Worm (Caenorhabditis elegans): Measurements from ENCODE around the gene phf-34.
A peak's percentile ranks its signal among the peaks of the same experiment; 100 is the strongest.

Gene phf-34

ce11 chrX:9892323-9892722 lies 7.0 kb downstream of the phf-34 start, which contains the start of gene F21G4.1:
Gene F21G4.1, minus strand, starts transcription at chrX:9892328.
- TF ChIP-seq athp-1 (tag; optimal IDR thresholded peaks at IDR 0.05), result no peak
- peak; percentile 72 for TF ChIP-seq nhr-80 (tag; optimal IDR thresholded peaks at IDR 0.05)
- no peak for TF ChIP-seq C06A6.2 (GFP tag; conservative IDR thresholded peaks at IDR 0.05)
- TF ChIP-seq fkh-3 (tag; optimal IDR thresholded peaks at IDR 0.05), result no peak
- TF ChIP-seq bed-2 (GFP tag; IDR thresholded peaks at IDR 0.05), result no peak

ce11 chrX:9883837-9884324 lies 15.4 kb downstream of the phf-34 start, which contains the start of gene mrp-4:
Gene mrp-4, plus strand, starts transcription at chrX:9884274.
- TF ChIP-seq hsf-1 (GFP tag; IDR thresholded peaks at IDR 0.05) (peak; percentile 63), F22D6.2 (tag; optimal IDR thresholded peaks at IDR 0.05) (no peak), efl-1 (GFP tag; optimal IDR thresholded peaks at IDR 0.05) (peak; percentile 90), hmg-1.2 (GFP tag; IDR thresholded peaks at IDR 0.05) (peak; percentile 82), madf-6 (GFP tag; IDR thresholded peaks at IDR 0.05) (peak; percentile 77), B0261.1 (tag; optimal IDR thresholded peaks at IDR 0.05) (no peak), dpl-1 (GFP tag; optimal IDR thresholded peaks at IDR 0.05) (peak; percentile 36), madf-8 (GFP tag; conservative IDR thresholded peaks at IDR 0.05) (peak; percentile 41), madf-3 (GFP tag; IDR thresholded peaks at IDR 0.05) (0 out of 2 replicates have a peak, but pooled peaks have one; percentile 53), zfh-2 (GFP tag; conservative IDR thresholded peaks at IDR 0.05) (no peak), Y95B8A.8 (GFP tag; IDR thresholded peaks at IDR 0.05) (0 out of 2 replicates have a peak, but pooled peaks have one; percentile 10), aptf-2 (GFP tag; conservative IDR thresholded peaks at IDR 0.05) (peak; percentile 100), nfyb-1 (GFP tag; IDR thresholded peaks at IDR 0.05) (no peak), lsy-27 (tag; optimal IDR thresholded peaks at IDR 0.05; ENCODE audit: borderline replicate concordance, insufficient read depth) (no peak), aptf-3 (GFP tag; IDR thresholded peaks at IDR 0.05) (peak; percentile 99), xnd-1 (tag; optimal IDR thresholded peaks at IDR 0.05) (peak; percentile 19), D2030.7 (GFP tag; IDR thresholded peaks at IDR 0.05) (peak; percentile 60)

DNA sequence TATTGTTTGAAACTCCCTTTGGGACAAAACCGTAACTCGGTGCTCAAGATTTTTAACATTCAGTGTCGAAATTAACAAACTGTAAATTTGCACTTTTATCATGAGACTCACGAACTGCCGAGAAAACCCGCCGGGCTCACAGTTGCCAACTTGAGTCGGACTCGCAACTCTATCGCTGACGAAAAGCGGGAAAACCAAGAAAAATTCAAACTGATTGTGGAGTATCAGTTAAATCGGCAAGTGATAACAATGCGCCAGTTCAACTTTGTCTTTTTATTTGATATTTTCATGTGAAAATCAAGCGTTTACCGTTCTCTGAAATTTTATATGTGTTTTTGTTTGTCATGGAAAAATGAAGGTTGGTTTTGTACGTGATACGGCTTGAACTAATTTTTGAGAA lies 16.7 kb downstream of the phf-34 start:
- TF ChIP-seq T07F8.4 (tag; optimal IDR thresholded peaks at IDR 0.05), result no peak
- no peak for TF ChIP-seq rpc-1 (optimal IDR thresholded peaks at IDR 0.05)
- no peak for TF ChIP-seq rpc-1 (tag; optimal IDR thresholded peaks at IDR 0.05)
- no peak for TF ChIP-seq aptf-3 (GFP tag; IDR thresholded peaks at IDR 0.05)
- no peak for TF ChIP-seq D2030.7 (GFP tag; IDR thresholded peaks at IDR 0.05)
- peak; percentile 68 for TF ChIP-seq nhr-80 (tag; optimal IDR thresholded peaks at IDR 0.05)

DNA sequence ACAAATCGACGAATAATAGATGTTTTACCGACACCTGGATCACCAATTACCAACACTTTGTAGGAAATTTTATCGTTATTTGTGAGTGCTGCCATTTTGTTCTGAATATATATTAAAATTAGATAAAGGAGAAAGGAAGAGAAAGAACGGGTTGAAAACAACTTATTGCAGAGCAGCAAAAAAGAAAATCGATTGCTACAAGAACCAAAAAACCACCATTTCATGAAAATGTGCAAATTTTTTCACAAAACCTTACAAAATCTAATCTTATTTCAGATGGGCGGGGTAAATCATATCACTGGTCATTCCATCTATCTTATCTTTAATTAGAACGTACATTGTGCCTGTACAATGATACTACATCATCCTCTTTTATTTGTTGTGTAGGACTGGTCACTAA lies 17.2 kb downstream of the phf-34 start, which contains the start of gene glo-1:
TSS of gene glo-1 (minus strand) at position 101 of the 400 bp plus-strand sequence.
- no peak for TF ChIP-seq B0261.1 (tag; optimal IDR thresholded peaks at IDR 0.05)
- TF ChIP-seq nfyb-1 (GFP tag; IDR thresholded peaks at IDR 0.05), result no peak
- no peak for TF ChIP-seq die-1 (tag; optimal IDR thresholded peaks at IDR 0.05)
- no peak for TF ChIP-seq cebp-1 (GFP tag; IDR thresholded peaks at IDR 0.05)
- TF ChIP-seq cebp-1 (tag; optimal IDR thresholded peaks at IDR 0.05), result no peak

DNA sequence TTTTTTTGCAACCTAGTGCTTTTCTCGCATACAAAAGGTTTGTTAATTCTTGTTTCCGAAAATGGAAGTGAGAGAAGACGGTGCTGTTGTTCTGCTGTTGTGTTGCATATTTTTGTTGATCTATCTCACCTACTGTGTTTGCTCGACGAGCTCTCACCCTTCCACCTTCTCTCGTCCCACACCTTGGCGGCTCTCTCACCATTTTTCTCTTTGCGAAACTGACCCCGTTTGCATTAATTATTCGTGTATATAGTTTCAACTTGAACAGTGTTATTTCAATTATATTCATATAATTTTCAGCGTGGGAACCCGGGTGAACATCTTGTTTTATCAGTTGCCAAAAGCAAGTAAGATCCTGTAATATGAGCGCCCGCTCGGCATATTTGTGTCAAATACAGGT lies 22.2 kb downstream of the phf-34 start, which contains the start of gene R07B1.9:
TSS of gene R07B1.9 (plus strand) at position 301 of the 400 bp plus-strand sequence.
- no peak for TF ChIP-seq let-607 (tag; optimal IDR thresholded peaks at IDR 0.05)
- TF ChIP-seq nhr-90 (tag; optimal IDR thresholded peaks at IDR 0.05), result no peak
- no peak for TF ChIP-seq gei-17 (GFP tag; optimal IDR thresholded peaks at IDR 0.05)
- no peak for TF ChIP-seq F39B2.1 (GFP tag; IDR thresholded peaks at IDR 0.05)
